Fruit fly (Drosophila melanogaster): Measurements from ENCODE around the gene CG15260.

CG15260 gene

DNA sequence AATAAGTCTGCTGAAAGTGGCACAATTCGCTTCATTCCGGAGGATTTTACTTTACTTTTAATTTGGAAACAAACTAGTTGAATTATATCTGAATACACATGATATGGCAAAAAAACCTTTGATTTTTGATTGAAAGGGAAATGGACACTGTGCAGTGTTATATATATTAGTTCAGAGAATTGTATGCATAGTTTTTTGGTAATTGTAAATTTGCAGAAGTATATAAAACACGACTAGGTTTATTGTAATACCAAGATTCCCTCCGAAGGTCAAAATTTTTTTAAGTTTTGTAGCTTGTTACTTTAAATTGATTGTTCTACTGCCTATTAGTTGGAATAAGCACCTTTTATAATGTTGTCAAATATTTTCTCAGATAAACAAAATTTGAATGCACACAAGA, at the start of gene CG15260:
TSS of gene CG15260 (minus strand) at position 101 of the 400 bp plus-strand sequence.
- TF ChIP-seq usp (GFP tag; optimal IDR thresholded peaks at IDR 0.05) (no peak), pan (optimal IDR thresholded peaks at IDR 0.05) (no peak), EcR (GFP tag; optimal IDR thresholded peaks at IDR 0.05) (no peak), Dll (optimal IDR thresholded peaks at IDR 0.05) (no peak), psq (optimal IDR thresholded peaks at IDR 0.05) (no peak), CG8478 (optimal IDR thresholded peaks at IDR 0.05) (no peak)

DNA sequence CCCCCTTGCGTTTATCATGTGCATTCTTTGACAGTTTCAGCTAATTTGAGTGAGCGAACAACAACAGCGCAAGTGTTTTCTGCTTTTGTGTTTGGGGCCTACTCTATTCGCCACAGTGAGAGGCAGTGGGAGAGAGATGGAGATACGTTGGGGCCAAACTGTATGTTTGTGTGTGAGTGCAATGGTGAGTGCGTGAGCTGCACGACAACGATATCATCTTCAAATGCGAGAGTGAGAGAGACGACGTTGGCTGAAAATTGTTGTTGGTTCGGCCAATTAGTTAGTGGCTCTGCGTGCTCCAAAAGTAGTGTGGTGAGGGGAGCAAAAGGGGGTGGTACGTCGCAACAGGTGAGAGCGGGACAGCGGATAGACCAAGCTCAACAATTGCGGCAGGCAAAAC, 47.6 kb upstream of the CG15260 start:
- TF ChIP-seq psq (optimal IDR thresholded peaks at IDR 0.05), result no peak
- no peak for TF ChIP-seq Dll (optimal IDR thresholded peaks at IDR 0.05)
- no peak for TF ChIP-seq EcR (GFP tag; optimal IDR thresholded peaks at IDR 0.05)

- no peak for TF ChIP-seq EcR (GFP tag; optimal IDR thresholded peaks at IDR 0.05)
- TF ChIP-seq pan (optimal IDR thresholded peaks at IDR 0.05), result no peak
- TF ChIP-seq usp (GFP tag; optimal IDR thresholded peaks at IDR 0.05), result no peak
- TF ChIP-seq psq (optimal IDR thresholded peaks at IDR 0.05), result no peak
- no peak for TF ChIP-seq CG8478 (optimal IDR thresholded peaks at IDR 0.05)
- TF ChIP-seq Dll (optimal IDR thresholded peaks at IDR 0.05), result no peak
Measured at dm6 chr2L:15337248-15337848, 45.3 kb upstream of the CG15260 start.

dm6 chr2L:15333602-15334080, 41.6 kb upstream of the CG15260 start, which contains the start of gene esg:
TSS of gene esg (plus strand) at chr2L:15333866.
- TF ChIP-seq psq (optimal IDR thresholded peaks at IDR 0.05) (no peak), Dll (optimal IDR thresholded peaks at IDR 0.05) (peak; percentile 6), CG8478 (optimal IDR thresholded peaks at IDR 0.05) (no peak)

DNA sequence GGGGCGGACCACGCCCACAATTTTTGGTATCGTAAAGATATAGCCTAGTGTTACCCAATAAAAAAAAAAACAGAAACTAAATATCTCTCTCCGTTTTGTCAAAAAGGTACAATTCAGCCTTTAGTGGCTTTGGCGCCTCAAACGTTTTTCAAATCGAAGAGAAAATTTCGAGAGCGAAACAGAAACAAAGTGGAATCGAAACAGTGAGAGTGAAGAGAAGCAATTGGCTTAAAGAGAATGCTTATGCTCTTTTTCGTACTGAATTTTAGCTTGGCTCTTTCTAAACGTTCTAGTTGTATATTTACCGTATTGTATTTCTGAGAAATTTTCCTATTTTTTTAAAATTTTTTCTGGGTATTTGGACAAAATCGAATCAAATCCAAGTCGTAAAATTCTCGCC, 40.5 kb upstream of the CG15260 start:
- no peak for TF ChIP-seq Dll (optimal IDR thresholded peaks at IDR 0.05)
- no peak for TF ChIP-seq CG8478 (optimal IDR thresholded peaks at IDR 0.05)
- TF ChIP-seq EcR (GFP tag; optimal IDR thresholded peaks at IDR 0.05), result no peak
- no peak for TF ChIP-seq psq (optimal IDR thresholded peaks at IDR 0.05)
- TF ChIP-seq usp (GFP tag; optimal IDR thresholded peaks at IDR 0.05), result no peak
- TF ChIP-seq pan (optimal IDR thresholded peaks at IDR 0.05), result no peak

DNA sequence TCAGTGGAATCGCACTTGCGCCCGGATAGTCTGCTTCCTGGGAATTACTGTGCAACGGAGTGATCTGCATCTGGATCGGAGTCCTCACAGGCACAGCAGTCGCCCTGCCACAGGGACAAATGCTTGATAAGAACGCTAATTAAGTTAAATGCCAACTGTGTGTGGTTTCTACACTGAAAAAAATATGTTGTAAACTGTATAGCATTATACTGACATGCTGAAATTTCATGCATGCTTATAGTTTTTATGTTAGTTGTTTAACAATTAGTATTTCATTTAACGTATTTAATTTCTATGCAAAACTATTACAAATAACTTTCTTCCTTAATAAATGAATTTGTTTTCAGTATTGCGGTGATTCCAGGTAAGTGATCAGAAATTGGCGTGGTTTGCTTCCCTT, 39.3 kb upstream of the CG15260 start:
- no peak for TF ChIP-seq usp (GFP tag; optimal IDR thresholded peaks at IDR 0.05)
- TF ChIP-seq CG8478 (optimal IDR thresholded peaks at IDR 0.05), result no peak
- TF ChIP-seq EcR (GFP tag; optimal IDR thresholded peaks at IDR 0.05), result no peak
- TF ChIP-seq psq (optimal IDR thresholded peaks at IDR 0.05), result no peak
- no peak for TF ChIP-seq Dll (optimal IDR thresholded peaks at IDR 0.05)

- no peak for TF ChIP-seq usp (GFP tag; optimal IDR thresholded peaks at IDR 0.05)
- TF ChIP-seq Dll (optimal IDR thresholded peaks at IDR 0.05), result no peak
- no peak for TF ChIP-seq EcR (GFP tag; optimal IDR thresholded peaks at IDR 0.05)
- TF ChIP-seq pan (optimal IDR thresholded peaks at IDR 0.05), result no peak
- TF ChIP-seq psq (optimal IDR thresholded peaks at IDR 0.05), result no peak
- no peak for TF ChIP-seq CG8478 (optimal IDR thresholded peaks at IDR 0.05)
Measured at dm6 chr2L:15330641-15331040, 38.6 kb upstream of the CG15260 start.

DNA sequence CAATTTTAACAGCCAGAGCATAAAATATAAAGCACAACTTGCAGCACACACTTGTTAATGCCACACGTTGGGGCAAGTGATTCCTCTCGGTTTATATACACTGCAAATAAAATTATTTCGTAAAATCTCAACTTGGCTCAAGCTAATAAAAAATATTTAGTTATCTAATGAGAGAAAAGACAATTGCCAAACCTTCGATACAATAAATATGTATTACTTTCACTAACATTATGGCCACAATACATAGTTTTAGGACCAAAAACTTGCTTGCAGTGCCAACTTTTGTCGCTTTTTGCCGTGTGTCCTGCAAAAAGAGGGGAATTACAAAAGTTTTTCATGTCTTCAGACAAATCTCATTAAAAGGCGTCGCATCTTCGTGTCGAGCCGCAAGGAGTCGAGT, 37.3 kb upstream of the CG15260 start:
- TF ChIP-seq usp (GFP tag; optimal IDR thresholded peaks at IDR 0.05) (no peak), EcR (GFP tag; optimal IDR thresholded peaks at IDR 0.05) (no peak), psq (optimal IDR thresholded peaks at IDR 0.05) (no peak), CG8478 (optimal IDR thresholded peaks at IDR 0.05) (no peak), Dll (optimal IDR thresholded peaks at IDR 0.05) (no peak), pan (optimal IDR thresholded peaks at IDR 0.05) (no peak)

- TF ChIP-seq Dll (optimal IDR thresholded peaks at IDR 0.05) (peak; percentile 28), pan (optimal IDR thresholded peaks at IDR 0.05) (no peak), psq (optimal IDR thresholded peaks at IDR 0.05) (no peak), CG8478 (optimal IDR thresholded peaks at IDR 0.05) (no peak), EcR (GFP tag; optimal IDR thresholded peaks at IDR 0.05) (no peak), usp (GFP tag; optimal IDR thresholded peaks at IDR 0.05) (no peak)
Measured at dm6 chr2L:15327993-15328392, 36.0 kb upstream of the CG15260 start.

DNA sequence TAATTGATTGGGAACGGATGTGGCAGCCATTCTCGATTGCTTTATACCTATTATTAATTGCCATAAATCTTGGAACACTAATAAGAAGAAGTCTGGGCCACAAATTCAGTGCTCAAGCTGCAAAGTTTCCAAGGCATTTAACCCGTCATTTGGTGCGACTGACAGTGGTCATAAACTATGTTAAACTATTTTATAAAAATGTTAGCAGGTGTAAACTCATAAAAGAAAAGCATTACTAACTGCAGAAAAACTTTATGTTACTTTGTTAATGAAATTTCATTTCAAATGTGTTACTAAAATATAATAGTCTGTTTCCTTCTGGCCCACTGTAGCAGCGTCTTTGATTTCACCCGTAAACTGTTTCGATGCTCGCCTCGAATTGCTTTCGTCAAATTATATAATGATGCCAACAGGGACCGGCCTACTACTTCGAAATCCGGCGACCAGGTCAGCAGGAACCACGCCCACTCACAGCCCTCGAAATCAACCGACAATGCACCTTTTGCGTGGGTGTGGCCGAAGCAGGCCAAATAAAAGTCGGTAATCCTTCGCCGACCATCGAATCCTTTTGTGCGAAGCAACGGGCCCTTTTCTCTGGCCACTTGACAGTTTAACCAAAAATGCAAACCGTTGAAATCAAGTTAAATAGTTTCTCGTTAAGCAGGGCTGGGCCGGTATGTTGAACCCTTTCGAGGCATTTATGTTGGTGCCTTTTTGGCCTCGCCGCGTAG, 33.7 kb upstream of the CG15260 start:
- TF ChIP-seq Dll (optimal IDR thresholded peaks at IDR 0.05) (no peak), usp (GFP tag; optimal IDR thresholded peaks at IDR 0.05) (no peak), psq (optimal IDR thresholded peaks at IDR 0.05) (no peak), pan (optimal IDR thresholded peaks at IDR 0.05) (no peak), EcR (GFP tag; optimal IDR thresholded peaks at IDR 0.05) (no peak), CG8478 (optimal IDR thresholded peaks at IDR 0.05) (no peak)

DNA sequence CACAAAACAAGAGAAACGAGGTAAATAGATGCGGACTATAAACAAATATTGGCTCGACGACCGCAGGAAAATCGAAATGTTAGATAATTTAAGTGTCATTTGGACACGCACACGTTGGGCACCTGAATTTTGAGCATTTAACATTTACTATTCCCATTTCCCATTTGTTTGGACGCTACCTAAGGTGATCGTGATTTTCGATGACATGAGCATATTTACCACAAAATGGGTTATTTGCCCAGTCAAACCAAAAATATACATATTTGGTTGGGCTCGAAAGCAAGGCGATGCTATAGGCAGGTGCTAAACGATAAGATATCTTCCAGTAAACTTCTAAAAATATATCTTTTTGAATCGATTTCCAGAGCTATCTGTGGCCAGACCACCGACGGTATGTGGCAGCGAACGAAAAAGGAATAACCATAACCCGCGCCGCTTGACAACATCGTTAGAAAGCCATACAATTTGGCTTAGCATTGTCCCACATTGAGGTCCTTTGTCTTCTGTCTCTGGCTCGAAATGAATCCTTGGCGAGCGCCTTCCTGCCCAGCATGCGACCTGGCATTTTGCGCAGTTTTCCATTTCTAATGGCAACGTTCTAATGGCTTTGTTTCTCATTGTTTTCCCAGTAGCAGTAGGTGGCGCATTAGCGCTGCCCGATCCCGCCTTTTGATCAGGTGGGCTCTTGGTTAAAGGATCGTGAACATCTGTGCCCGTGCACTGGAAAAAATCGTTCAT, 32.2 kb upstream of the CG15260 start:
- TF ChIP-seq pan (optimal IDR thresholded peaks at IDR 0.05) (no peak), EcR (GFP tag; optimal IDR thresholded peaks at IDR 0.05) (no peak), CG8478 (optimal IDR thresholded peaks at IDR 0.05) (no peak), usp (GFP tag; optimal IDR thresholded peaks at IDR 0.05) (no peak), psq (optimal IDR thresholded peaks at IDR 0.05) (no peak), Dll (optimal IDR thresholded peaks at IDR 0.05) (no peak)

DNA sequence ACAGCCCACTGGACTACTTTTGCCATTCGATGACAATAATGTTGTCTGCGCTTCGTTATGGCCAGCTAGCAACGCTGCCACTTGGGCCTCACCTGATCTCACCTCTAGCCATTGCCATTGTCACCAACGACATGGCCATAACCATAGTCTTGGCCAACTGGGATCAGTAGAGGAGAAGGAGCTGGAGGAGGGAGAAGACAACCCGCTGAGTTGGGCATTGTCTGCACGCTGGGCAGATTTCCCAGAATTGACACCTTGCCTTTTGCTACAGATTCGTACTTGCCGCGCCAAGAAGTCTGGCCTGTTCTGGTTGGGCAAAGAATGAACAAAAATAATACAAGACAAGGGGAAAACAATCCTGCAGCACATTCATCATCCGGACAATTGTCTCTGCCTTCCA, 31.2 kb upstream of the CG15260 start:
- TF ChIP-seq pan (optimal IDR thresholded peaks at IDR 0.05), result no peak
- TF ChIP-seq Dll (optimal IDR thresholded peaks at IDR 0.05), result no peak
- TF ChIP-seq usp (GFP tag; optimal IDR thresholded peaks at IDR 0.05), result no peak
- no peak for TF ChIP-seq CG8478 (optimal IDR thresholded peaks at IDR 0.05)
- no peak for TF ChIP-seq psq (optimal IDR thresholded peaks at IDR 0.05)
- no peak for TF ChIP-seq EcR (GFP tag; optimal IDR thresholded peaks at IDR 0.05)
